Fruit fly (Drosophila melanogaster) whole organism, embryonic: ENCODE measurements around the gene und.

Experiments
- B-H2 ChIP-seq: fragments of 200-800 bp; sonication (Bioruptor generic); optimal IDR thresholded peaks from 2 replicates; lab custom pipeline; 2018; ENCODE audit warnings: missing biosample characterization, mild to moderate bottlenecking, missing genetic modification characterization
- CG10321 ChIP-seq: fragments of 200-800 bp; sonication (Bioruptor generic); IDR thresholded peaks from 2 replicates; pipeline ENCODE4 v1.3.6; 2022; ENCODE audit warnings: missing biosample characterization, missing genetic modification characterization
- CG10366 ChIP-seq: fragments of 200-800 bp; sonication (Bioruptor generic); IDR thresholded peaks from 2 replicates; pipeline ENCODE4 v1.3.6; 2022; ENCODE audit warnings: missing biosample characterization, missing genetic modification characterization
- CG10431 ChIP-seq: fragments of 200-800 bp; sonication (Bioruptor generic); optimal IDR thresholded peaks from 3 replicates; lab custom pipeline; 2018; ENCODE audit warnings: missing biosample characterization, mild to moderate bottlenecking, missing genetic modification characterization
- CG11695 ChIP-seq: fragments of 200-800 bp; sonication (Bioruptor generic); IDR thresholded peaks from 3 replicates; pipeline ENCODE4 v1.3.6; 2022; ENCODE audit warnings: missing biosample characterization, missing genetic modification characterization
- CG12659 ChIP-seq: fragments of 200-800 bp; sonication (Bioruptor generic); optimal IDR thresholded peaks from 3 replicates; lab custom pipeline; 2017; ENCODE audit warnings: mild to moderate bottlenecking, missing biosample characterization, missing genetic modification reagents, missing genetic modification characterization
- CG12744 ChIP-seq: fragments of 200-800 bp; sonication (Bioruptor generic); optimal IDR thresholded peaks from 2 replicates; lab custom pipeline; 2016; ENCODE audit warnings: missing biosample characterization, missing genetic modification characterization
- CG12769 ChIP-seq: fragments of 200-800 bp; sonication (Bioruptor generic); optimal IDR thresholded peaks from 2 replicates; lab custom pipeline; 2019; ENCODE audit warnings: missing biosample characterization, mild to moderate bottlenecking, missing genetic modification characterization, moderate library complexity
- CG14710 ChIP-seq: fragments of 200-800 bp; sonication (Bioruptor generic); optimal IDR thresholded peaks from 3 replicates; lab custom pipeline; 2019; ENCODE audit warnings: missing biosample characterization, mild to moderate bottlenecking, missing genetic modification characterization, moderate library complexity
- CG16813 ChIP-seq: fragments of 200-800 bp; sonication (Bioruptor generic); IDR thresholded peaks from 3 replicates; pipeline ENCODE4 v1.3.6; 2022; ENCODE audit warnings: missing biosample characterization, missing genetic modification characterization; ENCODE audit not compliant: partially characterized antibody
- CG17802 ChIP-seq: fragments of 200-800 bp; sonication (Bioruptor generic); optimal IDR thresholded peaks from 2 replicates; lab custom pipeline; 2018; ENCODE audit warnings: missing biosample characterization, mild to moderate bottlenecking, missing genetic modification characterization, moderate library complexity
- CG18011 ChIP-seq: fragments of 200-800 bp; sonication (Bioruptor generic); optimal IDR thresholded peaks from 2 replicates; lab custom pipeline; 2017; ENCODE audit warnings: missing biosample characterization, missing genetic modification characterization, mild to moderate bottlenecking, moderate library complexity, missing genotype
- CG3281 ChIP-seq: fragments of 200-800 bp; sonication (Bioruptor generic); optimal IDR thresholded peaks from 3 replicates; lab custom pipeline; 2017; ENCODE audit warnings: missing biosample characterization, mild to moderate bottlenecking, missing genetic modification characterization
- CG6175 ChIP-seq: fragments of 200-800 bp; sonication (Bioruptor generic); IDR thresholded peaks from 3 replicates; pipeline ENCODE4 v1.3.6; 2022; ENCODE audit warnings: missing biosample characterization, missing genetic modification characterization
- CG6689 ChIP-seq: fragments of 200-800 bp; sonication (Bioruptor generic); IDR thresholded peaks from 2 replicates; pipeline ENCODE4 v1.3.6; 2022; ENCODE audit warnings: missing biosample characterization, missing genetic modification characterization
- CG7372 ChIP-seq: fragments of 200-800 bp; sonication (Bioruptor generic); IDR thresholded peaks from 2 replicates; pipeline ENCODE4 v1.3.6; 2022; ENCODE audit warnings: missing biosample characterization, missing genetic modification characterization
- CG7556 ChIP-seq: fragments of 200-800 bp; sonication (Bioruptor generic); optimal IDR thresholded peaks from 2 replicates; lab custom pipeline; 2017; ENCODE audit warnings: missing biosample characterization, mild to moderate bottlenecking, missing genetic modification characterization
- CG8290 ChIP-seq, 3 experiments: fragments of 200-800 bp; sonication (Bioruptor generic); optimal IDR thresholded peaks; 2 replicates each; lab custom pipeline; 2016 to 2019; ENCODE audit warnings: missing biosample characterization in 3 of 3, missing genetic modification characterization in 3 of 3, mild to moderate bottlenecking in 2 of 3, moderate library complexity in 1 of 3
- CG8944 ChIP-seq: fragments of 200-800 bp; sonication (Bioruptor generic); optimal IDR thresholded peaks from 3 replicates; lab custom pipeline; 2016; ENCODE audit warnings: missing biosample characterization, missing genetic modification characterization
- CG9727 ChIP-seq: fragments of 200-800 bp; sonication (Bioruptor generic); optimal IDR thresholded peaks from 3 replicates; lab custom pipeline; 2017; ENCODE audit warnings: missing biosample characterization, mild to moderate bottlenecking, missing genetic modification characterization
- CkIIα-i1 ChIP-seq: fragments of 200-800 bp; sonication (Bioruptor generic); IDR thresholded peaks from 2 replicates; pipeline ENCODE4 v1.3.6; 2022; ENCODE audit warnings: missing biosample characterization, missing genetic modification characterization
- Dref ChIP-seq: fragments of 200-800 bp; sonication (Bioruptor generic); IDR thresholded peaks from 2 replicates; pipeline ENCODE4 v1.3.6; 2022; ENCODE audit warnings: missing biosample characterization, missing genetic modification characterization
- ERR ChIP-seq: fragments of 200-800 bp; sonication (Bioruptor generic); optimal IDR thresholded peaks from 2 replicates; lab custom pipeline; 2016; ENCODE audit warnings: missing biosample characterization, missing genetic modification characterization
- Fer1 ChIP-seq: fragments of 200-800 bp; sonication (Bioruptor generic); optimal IDR thresholded peaks from 2 replicates; lab custom pipeline; 2017; ENCODE audit warnings: missing biosample characterization, mild to moderate bottlenecking, missing genetic modification characterization
- Jarid2 ChIP-seq: fragments of 200-800 bp; sonication (Bioruptor generic); optimal IDR thresholded peaks from 3 replicates; lab custom pipeline; 2017; ENCODE audit warnings: mild to moderate bottlenecking, missing biosample characterization, missing genetic modification reagents, missing genetic modification characterization
- Mrtf ChIP-seq: fragments of 200-800 bp; sonication (Bioruptor generic); IDR thresholded peaks from 3 replicates; pipeline ENCODE4 v1.3.6; 2022; ENCODE audit warnings: missing biosample characterization, missing genetic modification characterization
- Sry-β ChIP-seq: fragments of 200-800 bp; sonication (Bioruptor generic); optimal IDR thresholded peaks from 2 replicates; lab custom pipeline; 2018; ENCODE audit warnings: missing biosample characterization, mild to moderate bottlenecking, missing genetic modification characterization, moderate library complexity
- Xbp1 ChIP-seq: fragments of 200-800 bp; sonication (Bioruptor generic); optimal IDR thresholded peaks from 3 replicates; lab custom pipeline; 2016; ENCODE audit warnings: missing biosample characterization, mild to moderate bottlenecking, missing genetic modification characterization
- abd-A ChIP-seq: fragments of 200-800 bp; sonication (Bioruptor generic); optimal IDR thresholded peaks from 3 replicates; lab custom pipeline; 2019; ENCODE audit warnings: missing biosample characterization, mild to moderate bottlenecking, missing genetic modification characterization, moderate library complexity
- bsh ChIP-seq, 2 experiments: fragments of 200-800 bp; sonication (Bioruptor generic); optimal IDR thresholded peaks; 2 replicates each; lab custom pipeline; 2017 to 2018; ENCODE audit warnings: mild to moderate bottlenecking in 2 of 2, missing biosample characterization in 2 of 2, missing genetic modification characterization in 2 of 2, moderate library complexity in 1 of 2
- dm ChIP-seq: fragments of 200-800 bp; sonication (Bioruptor generic); optimal IDR thresholded peaks from 3 replicates; lab custom pipeline; 2016; ENCODE audit warnings: missing biosample characterization, missing genetic modification characterization
- dmrt99B ChIP-seq: fragments of 200-800 bp; sonication (Bioruptor generic); optimal IDR thresholded peaks from 2 replicates; lab custom pipeline; 2018; ENCODE audit warnings: missing biosample characterization, mild to moderate bottlenecking, missing genetic modification characterization, moderate library complexity
- eyg ChIP-seq: fragments of 200-800 bp; sonication (Bioruptor generic); optimal IDR thresholded peaks from 3 replicates; lab custom pipeline; 2016; ENCODE audit warnings: missing biosample characterization, missing genetic modification characterization
- jigr1 ChIP-seq: fragments of 200-800 bp; sonication (Bioruptor generic); IDR thresholded peaks from 3 replicates; pipeline ENCODE4 v1.3.6; 2022; ENCODE audit warnings: missing biosample characterization, missing genetic modification characterization
- klu ChIP-seq: fragments of 200-800 bp; sonication (Bioruptor generic); IDR thresholded peaks from 2 replicates; pipeline ENCODE4 v1.3.6; 2022; ENCODE audit warnings: missing biosample characterization, missing genetic modification characterization
- maf-S ChIP-seq: fragments of 200-800 bp; sonication (Bioruptor generic); optimal IDR thresholded peaks from 2 replicates; lab custom pipeline; 2016; ENCODE audit warnings: missing biosample characterization, missing genetic modification characterization
- nerfin-2 ChIP-seq: fragments of 200-800 bp; sonication (Bioruptor generic); IDR thresholded peaks from 2 replicates; pipeline ENCODE4 v1.3.6; 2022; ENCODE audit warnings: missing biosample characterization, missing genetic modification characterization; ENCODE audit not compliant: partially characterized antibody
- oc ChIP-seq: fragments of 200-800 bp; sonication (Bioruptor generic); optimal IDR thresholded peaks from 2 replicates; lab custom pipeline; 2018; ENCODE audit warnings: missing biosample characterization, mild to moderate bottlenecking, missing genetic modification characterization, moderate library complexity
- peb ChIP-seq: fragments of 200-800 bp; sonication (Bioruptor generic); IDR thresholded peaks from 2 replicates; pipeline ENCODE4 v1.3.6; 2022; ENCODE audit warnings: missing biosample characterization, missing genetic modification characterization
- psq ChIP-seq: fragments of 200-800 bp; sonication (Bioruptor generic); optimal IDR thresholded peaks from 2 replicates; lab custom pipeline; 2017; ENCODE audit warnings: missing biosample characterization, missing genetic modification characterization
- rib ChIP-seq: fragments of 200-800 bp; sonication (Bioruptor generic); IDR thresholded peaks from 2 replicates; pipeline ENCODE4 v1.3.6; 2022; ENCODE audit warnings: missing biosample characterization, missing genetic modification characterization
- sc ChIP-seq, 3 experiments: fragments of >200 bp in 2 of 3; fragments of 200-800 bp in 1 of 3; sonication (Bioruptor generic) in 1 of 3; optimal IDR thresholded peaks; 2 replicates in 2 of 3; 3 replicates in 1 of 3; lab custom pipeline; 2017; ENCODE audit warnings: mild to moderate bottlenecking in 1 of 3, missing biosample characterization in 1 of 3, missing genetic modification characterization in 1 of 3, missing genetic modification reagents in 1 of 3
- schlank ChIP-seq: fragments of 200-800 bp; sonication (Bioruptor generic); optimal IDR thresholded peaks from 2 replicates; lab custom pipeline; 2018; ENCODE audit warnings: missing biosample characterization, mild to moderate bottlenecking, missing genetic modification characterization
- shn ChIP-seq: fragments of 200-800 bp; sonication (Bioruptor generic); optimal IDR thresholded peaks from 3 replicates; lab custom pipeline; 2016; ENCODE audit warnings: missing biosample characterization, missing genetic modification characterization
- sna ChIP-seq: fragments of 200-800 bp; sonication (Bioruptor generic); IDR thresholded peaks from 2 replicates; pipeline ENCODE4 v1.3.6; 2022; ENCODE audit warnings: missing biosample characterization, missing genetic modification characterization; ENCODE audit not compliant: partially characterized antibody
- sr ChIP-seq: fragments of 200-800 bp; sonication (Bioruptor generic); IDR thresholded peaks from 3 replicates; pipeline ENCODE4 v1.3.6; 2022; ENCODE audit warnings: missing biosample characterization, missing genetic modification characterization
- toy ChIP-seq: fragments of 200-800 bp; sonication (Bioruptor generic); IDR thresholded peaks from 2 replicates; pipeline ENCODE4 v1.3.6; 2022; ENCODE audit warnings: missing biosample characterization, missing genetic modification characterization
- ttk ChIP-seq: fragments of 200-800 bp; sonication (Bioruptor generic); IDR thresholded peaks from 2 replicates; pipeline ENCODE4 v2.1.2; 2022; ENCODE audit warnings: missing biosample characterization, missing genetic modification characterization
- twi ChIP-seq: fragments of 200-800 bp; optimal IDR thresholded peaks from 2 replicates; lab custom pipeline; 2019; ENCODE audit warnings: missing biosample characterization, mild to moderate bottlenecking, missing genetic modification characterization, moderate library complexity
- vfl ChIP-seq: fragments of 200-800 bp; sonication (Bioruptor generic); optimal IDR thresholded peaks from 2 replicates; lab custom pipeline; 2016; ENCODE audit warnings: missing biosample characterization, missing genetic modification characterization

Gene und

DNA sequence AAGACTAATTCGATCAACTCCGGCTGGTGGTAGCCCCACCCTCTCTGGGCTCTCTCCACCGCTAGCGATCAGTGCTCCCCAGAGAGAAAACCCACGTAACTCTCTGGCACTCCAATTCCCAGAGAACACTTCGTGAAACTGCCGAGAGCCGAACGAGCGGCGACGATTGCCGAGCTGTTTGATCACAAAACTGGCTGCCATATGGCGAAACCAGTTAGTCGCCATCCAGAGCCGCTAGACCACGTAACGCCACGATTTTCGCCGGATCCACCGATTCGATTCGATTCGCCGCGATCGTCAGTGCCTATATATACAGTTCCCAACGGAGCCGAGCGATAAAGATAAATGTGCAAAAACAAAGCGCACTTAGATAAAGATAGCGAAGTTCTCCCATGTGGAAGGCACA is 19.0 kb downstream of the und start, which contains the start of gene IP3K1 (continued):
- peak; percentile 99 for TF ChIP-seq Jarid2 (GFP tag; lab: Kevin White, UChicago)
- TF ChIP-seq CG17802 (tag; lab: Kevin White, UChicago) = no peak
- TF ChIP-seq sna (GFP tag; lab: Robert Waterston, UW) = peak; percentile 54
- TF ChIP-seq maf-S (GFP tag; lab: Kevin White, UChicago) = peak; percentile 16
- no peak for TF ChIP-seq CG16813 (GFP tag; lab: Robert Waterston, UW)
- TF ChIP-seq CkIIα-i1 (GFP tag; lab: Robert Waterston, UW) = no peak
- peak in 1 of 2 experiments; percentile 25 for TF ChIP-seq bsh (GFP tag; optimal IDR thresholded peaks at IDR 0.05; lab: Kevin White, UChicago)
- no peak for TF ChIP-seq Sry-β (GFP tag; lab: Kevin White, UChicago)
- no peak for TF ChIP-seq schlank (tag; lab: Kevin White, UChicago)
- TF ChIP-seq jigr1 = no peak
- TF ChIP-seq shn (GFP tag; lab: Kevin White, UChicago) = no peak
- peak; percentile 39 for TF ChIP-seq oc
- TF ChIP-seq klu = no peak
- peak; percentile 99 for TF ChIP-seq CG12769 (tag; lab: Kevin White, UChicago)
- TF ChIP-seq toy (GFP tag; lab: Robert Waterston, UW) = no peak
- no peak for TF ChIP-seq CG10431 (GFP tag; lab: Kevin White, UChicago)
- TF ChIP-seq vfl = no peak
- no peak for TF ChIP-seq Mrtf (GFP tag; lab: Robert Waterston, UW)
- TF ChIP-seq peb (GFP tag; lab: Robert Waterston, UW) = no peak
- no peak for TF ChIP-seq CG14710 (tag; lab: Kevin White, UChicago)
- peak; percentile 16 for TF ChIP-seq CG12744 (GFP tag; lab: Kevin White, UChicago)
- no peak for TF ChIP-seq nerfin-2
- TF ChIP-seq ERR (GFP tag; lab: Kevin White, UChicago) = peak; percentile 28
- TF ChIP-seq CG6175 (GFP tag; lab: Robert Waterston, UW) = 0 out of 3 replicates have a peak, but pooled peaks have one; percentile 45
- TF ChIP-seq Xbp1 = peak; percentile 29
- peak; percentile 15 for TF ChIP-seq CG12659 (GFP tag; lab: Kevin White, UChicago)
- peak; percentile 27 for TF ChIP-seq dmrt99B (tag; lab: Kevin White, UChicago)
- peak; percentile 47 for TF ChIP-seq CG8290 (GFP tag; optimal IDR thresholded peaks at IDR 0.05; lab: Kevin White, UChicago)
- peak in 1 of 2 experiments; percentile 88 for TF ChIP-seq CG8290 (tag; optimal IDR thresholded peaks at IDR 0.05; lab: Kevin White, UChicago)
- TF ChIP-seq CG10321 = no peak
- peak; percentile 72; the same call in 2 of the 3 replicates for TF ChIP-seq sr (GFP tag; lab: Robert Waterston, UW)
- peak; percentile 63 for TF ChIP-seq twi
- TF ChIP-seq rib (GFP tag; lab: Robert Waterston, UW) = peak; percentile 67
- TF ChIP-seq abd-A (tag; lab: Kevin White, UChicago) = peak; percentile 72
- no peak; the same call in 1 of the 2 replicates for TF ChIP-seq CG10366 (GFP tag; lab: Robert Waterston, UW)
- TF ChIP-seq sc (optimal IDR thresholded peaks at IDR 0.05; lab: Kevin White, UChicago) = no peak
- no peak for TF ChIP-seq sc (GFP tag; optimal IDR thresholded peaks at IDR 0.05; lab: Kevin White, UChicago)
- peak; percentile 76 for TF ChIP-seq Fer1 (GFP tag; lab: Kevin White, UChicago)
- peak; percentile 54 for TF ChIP-seq CG3281 (GFP tag; lab: Kevin White, UChicago)
- TF ChIP-seq CG9727 (GFP tag; lab: Kevin White, UChicago) = no peak
- TF ChIP-seq ttk (GFP tag; lab: Robert Waterston, UW) = peak; percentile 29; the same call in 1 of the 2 replicates
- no peak for TF ChIP-seq B-H2 (GFP tag; lab: Kevin White, UChicago)
- TF ChIP-seq eyg (GFP tag; lab: Kevin White, UChicago) = no peak
- TF ChIP-seq psq (GFP tag; lab: Kevin White, UChicago) = no peak
- no peak for TF ChIP-seq CG7556 (GFP tag; lab: Kevin White, UChicago)
- peak; percentile 24; the same call in 1 of the 3 replicates for TF ChIP-seq CG11695 (GFP tag; lab: Robert Waterston, UW)
- no peak for TF ChIP-seq CG6689 (GFP tag; lab: Robert Waterston, UW)
- TF ChIP-seq CG8944 = no peak
- TF ChIP-seq CG7372 (GFP tag; lab: Robert Waterston, UW) = no peak
- TF ChIP-seq dm (GFP tag; lab: Kevin White, UChicago) = no peak
- TF ChIP-seq Dref (GFP tag; lab: Robert Waterston, UW) = 0 out of 2 replicates have a peak, but pooled peaks have one; percentile 10
- TF ChIP-seq CG18011 = no peak
